Worm (Caenorhabditis elegans) whole organism, L1 larva: ENCODE results near the gene spat-3.

Experiments
- Y116A8C.19 ChIP-seq: sonication (generic microtip); optimal IDR thresholded peaks from 2 replicates; lab custom pipeline; 2016; ENCODE audit warnings: missing compliant biosample characterization, missing genetic modification characterization, borderline replicate concordance
- blmp-1 ChIP-seq: fragments of 150-350 bp; optimal IDR thresholded peaks from 2 replicates; lab custom pipeline; 2014; ENCODE audit warnings: missing biosample characterization, missing genetic modification characterization
- ceh-90 ChIP-seq: sonication (generic microtip); optimal IDR thresholded peaks from 2 replicates; lab custom pipeline; 2016; ENCODE audit warnings: missing genetic modification characterization, missing compliant biosample characterization
- efl-3 ChIP-seq: fragments of 200-800 bp; sonication (Bioruptor generic); optimal IDR thresholded peaks from 2 replicates; lab custom pipeline; 2018; ENCODE audit warnings: mild to moderate bottlenecking, missing genetic modification characterization, missing compliant biosample characterization
- elt-2 ChIP-seq: sonication (generic microtip); optimal IDR thresholded peaks from 2 replicates; lab custom pipeline; 2016; ENCODE audit warnings: missing genetic modification characterization, mild to moderate bottlenecking, inconsistent platforms, missing compliant biosample characterization, missing genetic modification reagents
- elt-3 ChIP-seq, 6 experiments: fragments of 150-350 bp in 1 of 6; sonication (generic microtip); optimal IDR thresholded peaks; 2 replicates each; lab custom pipeline; 2017 to 2018; ENCODE audit warnings: missing biosample characterization in 6 of 6, missing genetic modification characterization in 6 of 6, inconsistent platforms in 1 of 6
- fkh-4 ChIP-seq: sonication (generic microtip); optimal IDR thresholded peaks from 2 replicates; lab custom pipeline; 2016; ENCODE audit warnings: missing compliant biosample characterization, missing genetic modification characterization, borderline replicate concordance
- fos-1 ChIP-seq: fragments of 150-350 bp; optimal IDR thresholded peaks from 2 replicates; lab custom pipeline; 2014; ENCODE audit warnings: missing biosample characterization, missing genetic modification characterization
- grh-1 ChIP-seq: fragments of 200-800 bp; sonication (Bioruptor generic); IDR thresholded peaks from 2 replicates; pipeline ENCODE4 v1.3.6; 2022; ENCODE audit warnings: missing genetic modification reagents, missing genetic modification characterization, missing compliant biosample characterization
- hlh-4 ChIP-seq: sonication (generic microtip); optimal IDR thresholded peaks from 2 replicates; lab custom pipeline; 2016; ENCODE audit warnings: mild to moderate bottlenecking, missing genetic modification characterization, missing compliant biosample characterization
- hpl-2 ChIP-seq: fragments of 150-350 bp; optimal IDR thresholded peaks from 2 replicates; lab custom pipeline; 2014; ENCODE audit warnings: missing biosample characterization, missing genetic modification reagents, missing genetic modification characterization
- isw-1 ChIP-seq: fragments of 200-800 bp; sonication (Bioruptor generic); IDR thresholded peaks from 2 replicates; pipeline ENCODE4 v1.3.6; 2022; ENCODE audit warnings: missing genetic modification characterization, missing compliant biosample characterization
- jun-1 ChIP-seq: fragments of 150-350 bp; optimal IDR thresholded peaks from 2 replicates; lab custom pipeline; 2014; ENCODE audit warnings: missing biosample characterization, missing genetic modification reagents, missing genetic modification characterization
- lin-14 ChIP-seq: fragments of 200-800 bp; sonication (Bioruptor generic); optimal IDR thresholded peaks from 2 replicates; lab custom pipeline; 2018; ENCODE audit warnings: mild to moderate bottlenecking, missing genetic modification characterization, moderate library complexity, missing compliant biosample characterization
- lin-15B ChIP-seq: fragments of 150-350 bp; sonication (generic microtip); optimal IDR thresholded peaks from 3 replicates; lab custom pipeline; 2014; ENCODE audit warnings: missing biosample characterization, missing genetic modification characterization
- lir-3 ChIP-seq: sonication (generic microtip); optimal IDR thresholded peaks from 2 replicates; lab custom pipeline; 2016; ENCODE audit warnings: mild to moderate bottlenecking, missing genetic modification characterization, moderate library complexity, missing compliant biosample characterization; ENCODE audit not compliant: poor library complexity
- lsy-2 ChIP-seq, 2 experiments: fragments of 150-350 bp; optimal IDR thresholded peaks; 2 replicates each; lab custom pipeline; 2014; ENCODE audit warnings: missing biosample characterization in 2 of 2, missing genetic modification characterization in 2 of 2
- mdl-1 ChIP-seq, 2 experiments: fragments of 150-350 bp; optimal IDR thresholded peaks; 2 replicates each; lab custom pipeline; 2014 to 2017; ENCODE audit warnings: missing biosample characterization in 2 of 2, missing genetic modification characterization in 2 of 2, inconsistent platforms in 1 of 2
- nhr-12 ChIP-seq: sonication (generic microtip); optimal IDR thresholded peaks from 2 replicates; lab custom pipeline; 2017; ENCODE audit warnings: missing biosample characterization, missing genetic modification characterization
- nhr-19 ChIP-seq: fragments of 200-800 bp; sonication (Bioruptor generic); conservative IDR thresholded peaks from 2 replicates; pipeline ENCODE4 v1.3.6; 2022; ENCODE audit warnings: missing genetic modification characterization, missing compliant biosample characterization
- nhr-20 ChIP-seq: sonication (generic microtip); optimal IDR thresholded peaks from 2 replicates; lab custom pipeline; 2016; ENCODE audit warnings: mild to moderate bottlenecking, missing genetic modification characterization, missing compliant biosample characterization
- nhr-28 ChIP-seq: fragments of 150-350 bp; optimal IDR thresholded peaks from 2 replicates; lab custom pipeline; 2014; ENCODE audit warnings: missing biosample characterization, missing genetic modification characterization
- nhr-71 ChIP-seq: sonication (generic microtip); optimal IDR thresholded peaks from 2 replicates; lab custom pipeline; 2016; ENCODE audit warnings: mild to moderate bottlenecking, missing genetic modification characterization, moderate library complexity, missing compliant biosample characterization
- nhr-84 ChIP-seq: sonication (generic microtip); optimal IDR thresholded peaks from 2 replicates; lab custom pipeline; 2017; ENCODE audit warnings: missing biosample characterization, missing genetic modification characterization
- nhr-85 ChIP-seq: sonication (generic microtip); peaks from one replicate; lab custom pipeline; 2016; ENCODE audit warnings: missing genetic modification characterization, inconsistent platforms, missing compliant biosample characterization
- nhr-90 ChIP-seq: sonication (generic microtip); optimal IDR thresholded peaks from 2 replicates; lab custom pipeline; 2016; ENCODE audit warnings: mild to moderate bottlenecking, missing genetic modification characterization, missing compliant biosample characterization; ENCODE audit not compliant: poor library complexity
- pag-3 ChIP-seq: sonication (generic microtip); optimal IDR thresholded peaks from 2 replicates; lab custom pipeline; 2017; ENCODE audit warnings: missing genetic modification characterization, mild to moderate bottlenecking, missing compliant biosample characterization, antibody characterized with exemption, borderline replicate concordance; ENCODE audit not compliant: insufficient read depth
- pax-3 ChIP-seq: fragments of 200-800 bp; sonication (Bioruptor generic); optimal IDR thresholded peaks from 2 replicates; lab custom pipeline; 2018; ENCODE audit warnings: mild to moderate bottlenecking, missing genetic modification characterization, moderate library complexity, missing compliant biosample characterization
- skn-1 ChIP-seq: fragments of 150-350 bp; optimal IDR thresholded peaks from 2 replicates; lab custom pipeline; 2014; ENCODE audit warnings: missing biosample characterization, missing genetic modification characterization
- snpc-4 ChIP-seq: fragments of 150-350 bp; optimal IDR thresholded peaks from 2 replicates; lab custom pipeline; 2014; ENCODE audit warnings: missing biosample characterization, missing genetic modification characterization
- snu-23 ChIP-seq: sonication (generic microtip); optimal IDR thresholded peaks from 2 replicates; lab custom pipeline; 2016; ENCODE audit warnings: missing genetic modification characterization, missing compliant biosample characterization
- swsn-7 ChIP-seq: sonication (generic microtip); optimal IDR thresholded peaks from 2 replicates; lab custom pipeline; 2016; ENCODE audit warnings: missing genetic modification characterization, missing compliant biosample characterization
- tlp-1 ChIP-seq: fragments of 150-350 bp; optimal IDR thresholded peaks from 2 replicates; lab custom pipeline; 2014; ENCODE audit warnings: missing biosample characterization, missing genetic modification characterization
- unc-30 ChIP-seq: sonication (generic microtip); optimal IDR thresholded peaks from 2 replicates; lab custom pipeline; 2017; ENCODE audit warnings: missing biosample characterization, missing genetic modification characterization
- unc-98 ChIP-seq: fragments of 200-800 bp; sonication (Bioruptor generic); IDR thresholded peaks from 2 replicates; pipeline ENCODE4 v1.3.6; 2022; ENCODE audit warnings: missing genetic modification characterization, missing compliant biosample characterization
- vab-15 ChIP-seq: sonication (generic microtip); optimal IDR thresholded peaks from 2 replicates; lab custom pipeline; 2017; ENCODE audit warnings: missing genotype, mild to moderate bottlenecking, missing genetic modification characterization, missing compliant biosample characterization
- xbp-1 ChIP-seq: sonication (generic microtip); optimal IDR thresholded peaks from 2 replicates; lab custom pipeline; 2016; ENCODE audit warnings: missing genetic modification characterization, missing compliant biosample characterization
- zip-4 ChIP-seq: fragments of 200-800 bp; sonication (Bioruptor generic); optimal IDR thresholded peaks from 2 replicates; lab custom pipeline; 2018; ENCODE audit warnings: mild to moderate bottlenecking, missing genetic modification characterization, moderate library complexity, missing compliant biosample characterization

spat-3 gene

ce11 chrX:4569276-4569675 is 36.5 kb downstream of the spat-3 start:
- TF ChIP-seq blmp-1, result peak; percentile 30
- TF ChIP-seq xbp-1 (tag; lab: Kevin White, UChicago), result no peak
- peak; percentile 90 for TF ChIP-seq nhr-85 (tag; lab: Kevin White, UChicago)
- TF ChIP-seq lsy-2 (tag; optimal IDR thresholded peaks at IDR 0.05; lab: Kevin White, UChicago), result peak in 1 of 2 experiments; percentile 5
- no peak for TF ChIP-seq Y116A8C.19 (tag; lab: Kevin White, UChicago)
- peak in 1 of 6 experiments; percentile 63 for TF ChIP-seq elt-3 (tag; optimal IDR thresholded peaks at IDR 0.05; lab: Kevin White, UChicago)
- no peak for TF ChIP-seq unc-30 (tag; lab: Kevin White, UChicago)
- no peak for TF ChIP-seq swsn-7 (tag; lab: Kevin White, UChicago)
- TF ChIP-seq nhr-71 (tag; lab: Kevin White, UChicago), result peak; percentile 11
- no peak for TF ChIP-seq snpc-4 (tag; lab: Kevin White, UChicago)
- TF ChIP-seq nhr-12 (tag; lab: Kevin White, UChicago), result no peak
- TF ChIP-seq lin-14 (GFP tag; lab: Kevin White, UChicago), result peak; percentile 60
- no peak for TF ChIP-seq ceh-90 (tag; lab: Kevin White, UChicago)
- TF ChIP-seq snu-23, result peak; percentile 0
- no peak for TF ChIP-seq fos-1
- no peak for TF ChIP-seq pag-3
- TF ChIP-seq jun-1 (tag; lab: Kevin White, UChicago), result no peak
- TF ChIP-seq nhr-28 (tag; lab: Kevin White, UChicago), result no peak
- peak; percentile 85 for TF ChIP-seq nhr-20 (tag; lab: Kevin White, UChicago)
- no peak for TF ChIP-seq elt-2

ce11 chrX:4567110-4567509 is 38.6 kb downstream of the spat-3 start:
- TF ChIP-seq elt-2 (peak; percentile 67), unc-98 (GFP tag; lab: Robert Waterston, UW) (no peak)

ce11 chrX:4564717-4565316 is 40.9 kb downstream of the spat-3 start, which contains the start of gene amt-4:
amt-4 (plus strand) TSS chrX:4565302.
- TF ChIP-seq elt-3 (tag; optimal IDR thresholded peaks at IDR 0.05; lab: Kevin White, UChicago) (no peak), elt-2 (peak; percentile 98), nhr-90 (tag; lab: Kevin White, UChicago) (peak; percentile 13), mdl-1 (tag; optimal IDR thresholded peaks at IDR 0.05; lab: Kevin White, UChicago) (peak in 1 of 2 experiments; percentile 64), jun-1 (tag; lab: Kevin White, UChicago) (peak; percentile 13), lin-14 (GFP tag; lab: Kevin White, UChicago) (peak; percentile 4), nhr-20 (tag; lab: Kevin White, UChicago) (peak; percentile 23), xbp-1 (tag; lab: Kevin White, UChicago) (no peak), tlp-1 (tag; lab: Kevin White, UChicago) (peak; percentile 27), fos-1 (no peak), nhr-71 (tag; lab: Kevin White, UChicago) (peak; percentile 31)

- TF ChIP-seq hlh-4 (tag; lab: Kevin White, UChicago), result peak; percentile 84
- no peak for TF ChIP-seq lin-15B (tag; lab: Kevin White, UChicago)
Measured at ce11 chrX:4562288-4562687, 43.4 kb downstream of the spat-3 start.

ce11 chrX:4561863-4562262 is 43.9 kb downstream of the spat-3 start, which contains the start of gene C05E11.6:
C05E11.6 (plus strand) TSS chrX:4562163.
- no peak for TF ChIP-seq nhr-28 (tag; lab: Kevin White, UChicago)
- no peak for TF ChIP-seq pax-3 (tag; lab: Kevin White, UChicago)
- no peak for TF ChIP-seq lir-3 (tag; lab: Kevin White, UChicago)
- TF ChIP-seq isw-1, result no peak
- TF ChIP-seq, all 84 proteins: peak for 0

ce11 chrX:4556028-4556427 is 49.7 kb downstream of the spat-3 start:
- TF ChIP-seq nhr-19 (GFP tag; lab: Robert Waterston, UW), result no peak
- no peak for TF ChIP-seq vab-15 (tag; lab: Kevin White, UChicago)
- TF ChIP-seq lin-15B (tag; lab: Kevin White, UChicago), result no peak
- no peak for TF ChIP-seq hpl-2 (GFP tag; lab: Kevin White, UChicago)
- no peak for TF ChIP-seq fkh-4 (tag; lab: Kevin White, UChicago)
- TF ChIP-seq hlh-4 (tag; lab: Kevin White, UChicago), result no peak
- peak; percentile 37 for TF ChIP-seq lin-14 (GFP tag; lab: Kevin White, UChicago)
- TF ChIP-seq grh-1 (GFP tag; lab: Robert Waterston, UW), result no peak
- TF ChIP-seq snu-23, result no peak
- no peak for TF ChIP-seq nhr-28 (tag; lab: Kevin White, UChicago)
- peak; percentile 43 for TF ChIP-seq blmp-1
- no peak for TF ChIP-seq fos-1
- TF ChIP-seq nhr-84 (tag; lab: Kevin White, UChicago), result no peak
- peak; percentile 81 for TF ChIP-seq nhr-85 (tag; lab: Kevin White, UChicago)
- TF ChIP-seq zip-4, result no peak
- TF ChIP-seq skn-1, result no peak
- TF ChIP-seq efl-3 (GFP tag; lab: Kevin White, UChicago), result no peak
